Fruit fly (Drosophila melanogaster): ENCODE measurements around the gene crq.

- TF ChIP-seq CG5204 (GFP tag; optimal IDR thresholded peaks at IDR 0.05) (no peak), bab1 (GFP tag; optimal IDR thresholded peaks at IDR 0.05) (no peak), cic (GFP tag; optimal IDR thresholded peaks at IDR 0.05) (no peak), pad (GFP tag; optimal IDR thresholded peaks at IDR 0.05) (no peak), CG1620 (GFP tag; optimal IDR thresholded peaks at IDR 0.05) (no peak), CG7045 (GFP tag; optimal IDR thresholded peaks at IDR 0.05) (no peak), CG12768 (GFP tag; optimal IDR thresholded peaks at IDR 0.05) (no peak), Hr96 (GFP tag; optimal IDR thresholded peaks at IDR 0.05) (no peak), Clk (GFP tag; optimal IDR thresholded peaks at IDR 0.05) (no peak)
These were observed 27.3 kb upstream of the crq start for dm6 chr2L:480196-480511.
